Fruit fly (Drosophila melanogaster): ENCODE results near the gene Ir7c.

Gene Ir7c

dm6 chrX:7888386-7889024 is 14.3 kb downstream of the Ir7c start, which contains the start of gene Acat1 (continued):
- TF ChIP-seq Jarid2 (GFP tag; optimal IDR thresholded peaks at IDR 0.05) (peak; percentile 12), en (GFP tag; optimal IDR thresholded peaks at IDR 0.05) (peak; percentile 18), CG33213 (GFP tag; optimal IDR thresholded peaks at IDR 0.05) (no peak), gt (GFP tag; IDR thresholded peaks at IDR 0.05) (no peak), CrebB (tag; optimal IDR thresholded peaks at IDR 0.05) (no peak), CG16815 (GFP tag; optimal IDR thresholded peaks at IDR 0.05) (peak; percentile 11), CG13287 (GFP tag; IDR thresholded peaks at IDR 0.05; ENCODE audit: partially characterized antibody) (peak; percentile 62), cad (GFP tag; optimal IDR thresholded peaks at IDR 0.05) (no peak), CG1603 (tag; optimal IDR thresholded peaks at IDR 0.05) (no peak), CG4617 (GFP tag; optimal IDR thresholded peaks at IDR 0.05; ENCODE audit: borderline replicate concordance) (no peak), CG6654 (GFP tag; optimal IDR thresholded peaks at IDR 0.05) (no peak), amos (GFP tag; IDR thresholded peaks at IDR 0.05; ENCODE audit: partially characterized antibody) (peak; percentile 46; the same call in 1 of the 2 replicates), psq (GFP tag; optimal IDR thresholded peaks at IDR 0.05) (no peak)

DNA sequence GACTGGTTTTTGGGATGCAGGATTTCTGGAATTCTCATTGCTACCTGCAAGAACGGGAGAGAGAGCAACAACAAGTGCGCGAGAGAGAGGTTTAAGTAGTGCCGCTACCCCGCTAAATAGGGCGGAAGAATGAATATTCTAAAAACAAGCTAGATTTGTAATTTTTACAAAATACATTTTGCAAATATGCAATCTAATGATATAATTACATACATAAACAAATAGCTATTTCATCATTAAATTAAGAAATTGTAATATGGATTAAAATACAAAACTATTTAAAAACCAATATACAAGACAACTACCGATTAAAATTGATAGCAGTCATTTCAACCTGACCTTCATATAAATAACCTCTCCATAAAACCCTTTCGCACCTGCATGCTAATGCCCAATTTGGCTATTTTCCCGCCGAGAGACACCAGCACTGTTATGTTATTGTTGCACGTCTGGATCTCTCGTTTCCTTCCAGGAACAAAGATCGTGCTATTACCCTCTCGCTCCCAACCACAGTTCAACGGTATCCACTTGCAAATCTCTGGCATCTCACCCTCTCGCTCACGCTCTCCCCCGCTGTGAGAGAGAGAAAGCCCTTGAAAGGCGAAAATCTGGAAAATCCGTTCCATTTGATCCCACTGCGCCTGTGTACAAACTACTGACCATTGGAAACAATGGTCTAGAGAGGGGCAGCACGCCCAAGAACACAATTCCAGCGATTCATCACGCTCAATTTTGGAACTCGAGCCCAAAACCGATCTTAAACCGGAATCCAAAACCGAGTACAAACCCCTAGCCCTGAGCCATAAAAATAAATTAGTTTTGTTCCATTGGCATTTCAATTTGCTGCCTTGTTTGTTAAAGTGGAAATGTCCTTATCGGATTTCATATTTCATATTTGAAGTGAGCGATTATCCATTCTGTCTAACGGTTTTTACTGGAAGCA is 17.7 kb downstream of the Ir7c start, which contains the start of gene Nek2:
Gene Nek2 (minus strand): TSS at position 51 of the 943 bp plus-strand sequence.
- TF ChIP-seq Kr (GFP tag; optimal IDR thresholded peaks at IDR 0.05) (peak; percentile 97), trem (tag; optimal IDR thresholded peaks at IDR 0.05) (no peak), sisA (GFP tag; IDR thresholded peaks at IDR 0.05) (no peak), sens (GFP tag) (peak; percentile 11), ranshi (GFP tag; IDR thresholded peaks at IDR 0.05) (no peak), abd-A (tag; optimal IDR thresholded peaks at IDR 0.05) (no peak), Chrac-16 (GFP tag; optimal IDR thresholded peaks at IDR 0.05) (no peak), kay (GFP tag; optimal IDR thresholded peaks at IDR 0.05) (no peak), lab (GFP tag; optimal IDR thresholded peaks at IDR 0.05) (no peak), CG7556 (GFP tag; optimal IDR thresholded peaks at IDR 0.05) (no peak), salm (tag; optimal IDR thresholded peaks at IDR 0.05) (no peak), pros (GFP tag; optimal IDR thresholded peaks at IDR 0.05) (no peak), CG31388 (GFP tag; optimal IDR thresholded peaks at IDR 0.05) (no peak), CG12744 (GFP tag; optimal IDR thresholded peaks at IDR 0.05) (no peak), mld (GFP tag; IDR thresholded peaks at IDR 0.05; ENCODE audit: partially characterized antibody) (no peak), HLHmδ (GFP tag; optimal IDR thresholded peaks at IDR 0.05) (peak; percentile 4), ato (GFP tag; IDR thresholded peaks at IDR 0.05; ENCODE audit: partially characterized antibody) (no peak), CG10654 (GFP tag; optimal IDR thresholded peaks at IDR 0.05) (no peak), bbx (GFP tag; IDR thresholded peaks at IDR 0.05; ENCODE audit: partially characterized antibody) (no peak), CG17186 (GFP tag; optimal IDR thresholded peaks at IDR 0.05) (no peak), pzg (GFP tag; optimal IDR thresholded peaks at IDR 0.05) (no peak), CG8388 (GFP tag; optimal IDR thresholded peaks at IDR 0.05) (no peak), phol (tag; optimal IDR thresholded peaks at IDR 0.05) (peak; percentile 5), D (optimal IDR thresholded peaks at IDR 0.05) (peak; percentile 66), D (GFP tag; optimal IDR thresholded peaks at IDR 0.05) (no peak), Trl (optimal IDR thresholded peaks at IDR 0.05) (peak in 1 of 2 experiments; percentile 57), Trl (GFP tag; optimal IDR thresholded peaks at IDR 0.05) (no peak), CG4360 (GFP tag; IDR thresholded peaks at IDR 0.05) (0 out of 2 replicates have a peak, but pooled peaks have one; percentile 20), kni (GFP tag; optimal IDR thresholded peaks at IDR 0.05) (peak; percentile 25), cad (GFP tag; optimal IDR thresholded peaks at IDR 0.05) (peak; percentile 55), CG1832 (GFP tag; optimal IDR thresholded peaks at IDR 0.05) (peak; percentile 67), ftz-f1 (GFP tag; optimal IDR thresholded peaks at IDR 0.05) (no peak), Optix (GFP tag; IDR thresholded peaks at IDR 0.05) (no peak), CG4424 (GFP tag; optimal IDR thresholded peaks at IDR 0.05) (no peak), dimm (GFP tag; IDR thresholded peaks at IDR 0.05) (no peak)

Measured in whole organism, embryonic.